Worm (Caenorhabditis elegans): Measurements from ENCODE around the gene polh-1.

polh-1 gene

ce11 chrIII:1926456-1926855 lies 23.6 kb downstream of the polh-1 start (continued):
- TF ChIP-seq unc-130 (GFP tag; optimal IDR thresholded peaks at IDR 0.05) (no peak), mxl-2 (GFP tag; conservative IDR thresholded peaks at IDR 0.05) (peak; percentile 36; the same call in 1 of the 2 replicates), ztf-11 (tag; optimal IDR thresholded peaks at IDR 0.05) (no peak), F49E8.2 (tag; optimal IDR thresholded peaks at IDR 0.05; ENCODE audit: borderline replicate concordance) (no peak), daf-8 (GFP tag; IDR thresholded peaks at IDR 0.05) (no peak), zip-2 (tag; optimal IDR thresholded peaks at IDR 0.05) (no peak), Y75B8A.6 (GFP tag; IDR thresholded peaks at IDR 0.05) (0 out of 2 replicates have a peak, but pooled peaks have one; percentile 28), skn-1 (tag; optimal IDR thresholded peaks at IDR 0.05) (no peak), gei-8 (GFP tag; optimal IDR thresholded peaks at IDR 0.05) (peak; percentile 92), ZK337.2 (GFP tag; IDR thresholded peaks at IDR 0.05) (peak; percentile 47; the same call in 1 of the 2 replicates), hmg-1.1 (GFP tag; IDR thresholded peaks at IDR 0.05) (peak; percentile 87), zip-11 (GFP tag; IDR thresholded peaks at IDR 0.05) (no peak), nhr-11 (tag; optimal IDR thresholded peaks at IDR 0.05) (peak; percentile 88), ces-1 (GFP tag; optimal IDR thresholded peaks at IDR 0.05) (no peak), sdz-12 (GFP tag; optimal IDR thresholded peaks at IDR 0.05) (no peak), dmd-8 (GFP tag; IDR thresholded peaks at IDR 0.05) (no peak), snpc-4 (tag; optimal IDR thresholded peaks at IDR 0.05) (no peak), pha-4 (GFP tag; IDR thresholded peaks at IDR 0.05) (peak; percentile 95), pha-4 (tag; optimal IDR thresholded peaks at IDR 0.05) (no peak), madf-9 (GFP tag; conservative IDR thresholded peaks at IDR 0.05) (peak; percentile 89), madf-5 (GFP tag; IDR thresholded peaks at IDR 0.05) (0 out of 4 replicates have a peak, but pooled peaks of 1 of the 2 experiments have one; percentile 38), zfp-3 (GFP tag; conservative IDR thresholded peaks at IDR 0.05) (peak; percentile 77), mes-2 (tag; optimal IDR thresholded peaks at IDR 0.05; ENCODE audit: poor library complexity, severe bottlenecking) (peak; percentile 74), F26F4.8 (GFP tag; conservative IDR thresholded peaks at IDR 0.05) (no peak), nhr-28 (tag; optimal IDR thresholded peaks at IDR 0.05) (peak; percentile 82), lin-13 (GFP tag; optimal IDR thresholded peaks at IDR 0.05) (peak; percentile 85), lir-3 (tag; optimal IDR thresholded peaks at IDR 0.05) (no peak), daf-19 (GFP tag; conservative IDR thresholded peaks at IDR 0.05) (no peak), nhr-111 (GFP tag; optimal IDR thresholded peaks at IDR 0.05) (no peak), F37D6.2 (tag; optimal IDR thresholded peaks at IDR 0.05) (peak; percentile 73), ztf-7 (tag; optimal IDR thresholded peaks at IDR 0.05) (no peak), snpc-1.2 (GFP tag; IDR thresholded peaks at IDR 0.05) (no peak), ceh-62 (tag; optimal IDR thresholded peaks at IDR 0.05) (no peak), hif-1 (tag; optimal IDR thresholded peaks at IDR 0.05) (peak in 1 of 2 experiments; percentile 76), tra-1 (GFP tag; IDR thresholded peaks at IDR 0.05) (peak; percentile 96), ceh-28 (tag; optimal IDR thresholded peaks at IDR 0.05) (peak; percentile 6), attf-4 (tag; optimal IDR thresholded peaks at IDR 0.05) (no peak), ctbp-1 (GFP tag; IDR thresholded peaks at IDR 0.05) (peak; percentile 92), egl-43 (GFP tag; IDR thresholded peaks at IDR 0.05) (peak; percentile 79), mdt-29 (GFP tag; IDR thresholded peaks at IDR 0.05) (no peak; the same call in 1 of the 2 replicates), nhr-41 (GFP tag; IDR thresholded peaks at IDR 0.05) (no peak), mdl-1 (tag; optimal IDR thresholded peaks at IDR 0.05) (peak; percentile 81 to 90), mep-1 (tag; optimal IDR thresholded peaks at IDR 0.05) (peak; percentile 88), nhr-25 (tag; optimal IDR thresholded peaks at IDR 0.05; ENCODE audit: borderline replicate concordance, insufficient read depth) (peak; percentile 89), zfp-2 (tag; optimal IDR thresholded peaks at IDR 0.05) (no peak), dmd-9 (GFP tag; IDR thresholded peaks at IDR 0.05) (peak; percentile 4; the same call in 1 of the 2 replicates), lin-29 (GFP tag; IDR thresholded peaks at IDR 0.05) (peak; percentile 88), T20F7.1 (GFP tag; optimal IDR thresholded peaks at IDR 0.05) (no peak), saeg-2 (GFP tag; IDR thresholded peaks at IDR 0.05) (peak; percentile 91), Y5F2A.4 (GFP tag; optimal IDR thresholded peaks at IDR 0.05) (no peak), dve-1 (tag; optimal IDR thresholded peaks at IDR 0.05; ENCODE audit: insufficient read depth) (peak; percentile 83)

Data from whole organism, L4 larva.